Worm (Caenorhabditis elegans): ENCODE measurements around the gene T25F10.1.

Gene T25F10.1

ce11 chrV:6811863-6812262 lies 43.6 kb downstream of the T25F10.1 start (continued):
- no peak for TF ChIP-seq ceh-28 (tag; optimal IDR thresholded peaks at IDR 0.05)
- TF ChIP-seq set-16 (GFP tag; IDR thresholded peaks at IDR 0.05), result no peak
- TF ChIP-seq lin-1 (GFP tag; IDR thresholded peaks at IDR 0.05), result no peak
- no peak for TF ChIP-seq ceh-20 (GFP tag; IDR thresholded peaks at IDR 0.05)
- no peak for TF ChIP-seq daf-16 (GFP tag; optimal IDR thresholded peaks at IDR 0.05)
- TF ChIP-seq daf-16 (tag; optimal IDR thresholded peaks at IDR 0.05), result peak; percentile 8
- no peak for TF ChIP-seq aha-1 (tag)
- no peak for TF ChIP-seq dve-1 (tag; optimal IDR thresholded peaks at IDR 0.05; ENCODE audit: insufficient read depth)
- no peak for TF ChIP-seq fkh-10 (GFP tag; optimal IDR thresholded peaks at IDR 0.05)
- TF ChIP-seq ama-1 (optimal IDR thresholded peaks at IDR 0.05), result no peak
- TF ChIP-seq hif-1 (tag; optimal IDR thresholded peaks at IDR 0.05), result no peak
- no peak for TF ChIP-seq daf-12 (tag; optimal IDR thresholded peaks at IDR 0.05)
- no peak for TF ChIP-seq nhr-10 (tag; optimal IDR thresholded peaks at IDR 0.05)
- TF ChIP-seq ZK337.2 (GFP tag; IDR thresholded peaks at IDR 0.05), result no peak
- no peak for TF ChIP-seq skn-1 (tag; optimal IDR thresholded peaks at IDR 0.05)
- TF ChIP-seq spr-1 (tag; optimal IDR thresholded peaks at IDR 0.05), result no peak
- no peak for TF ChIP-seq php-3 (GFP tag; IDR thresholded peaks at IDR 0.05)
- no peak for TF ChIP-seq mdt-29 (GFP tag; IDR thresholded peaks at IDR 0.05)
- TF ChIP-seq nhr-28 (tag; optimal IDR thresholded peaks at IDR 0.05), result peak; percentile 61

- TF ChIP-seq F26F4.8 (GFP tag; conservative IDR thresholded peaks at IDR 0.05) (no peak), unc-62 (GFP tag; optimal IDR thresholded peaks at IDR 0.05 in 1 of 2) (peak in 1 of 2 experiments; percentile 37), unc-62 (tag; optimal IDR thresholded peaks at IDR 0.05) (no peak), zip-2 (tag; optimal IDR thresholded peaks at IDR 0.05) (no peak), unc-130 (GFP tag; optimal IDR thresholded peaks at IDR 0.05) (no peak), madf-5 (GFP tag; IDR thresholded peaks at IDR 0.05) (no peak), cey-2 (tag; optimal IDR thresholded peaks at IDR 0.05; ENCODE audit: borderline replicate concordance, insufficient read depth) (no peak), gei-8 (GFP tag; optimal IDR thresholded peaks at IDR 0.05) (no peak), set-16 (GFP tag; IDR thresholded peaks at IDR 0.05) (no peak), nhr-6 (tag; optimal IDR thresholded peaks at IDR 0.05) (no peak), arid-1 (GFP tag; conservative IDR thresholded peaks at IDR 0.05) (no peak), ceh-28 (tag; optimal IDR thresholded peaks at IDR 0.05) (no peak), spr-1 (tag; optimal IDR thresholded peaks at IDR 0.05) (no peak), tra-1 (GFP tag; IDR thresholded peaks at IDR 0.05) (no peak), aha-1 (tag) (peak; percentile 65), nhr-25 (tag; optimal IDR thresholded peaks at IDR 0.05; ENCODE audit: borderline replicate concordance, insufficient read depth) (no peak), lin-38 (GFP tag; IDR thresholded peaks at IDR 0.05) (no peak)
Measured at ce11 chrV:6813862-6814261, 45.6 kb downstream of the T25F10.1 start.

ce11 chrV:6817184-6817583 lies 48.9 kb downstream of the T25F10.1 start, which contains the start of gene dmsr-14:
TSS of gene dmsr-14 (minus strand) at chrV:6817284.
- TF ChIP-seq vab-7 (GFP tag; IDR thresholded peaks at IDR 0.05), result no peak
- no peak for TF ChIP-seq F10B5.3 (tag; optimal IDR thresholded peaks at IDR 0.05)
- TF ChIP-seq pqm-1 (tag; optimal IDR thresholded peaks at IDR 0.05), result no peak
- TF ChIP-seq nhr-25 (tag; optimal IDR thresholded peaks at IDR 0.05; ENCODE audit: borderline replicate concordance, insufficient read depth), result no peak
- no peak for TF ChIP-seq spr-1 (tag; optimal IDR thresholded peaks at IDR 0.05)
- TF ChIP-seq lin-29 (GFP tag; IDR thresholded peaks at IDR 0.05), result no peak
- no peak for TF ChIP-seq tag-97 (GFP tag; IDR thresholded peaks at IDR 0.05)
- no peak for TF ChIP-seq ces-1 (GFP tag; optimal IDR thresholded peaks at IDR 0.05)

Measured in whole organism, L4 larva.